Fruit fly (Drosophila melanogaster) whole organism, adult: ENCODE measurements around the gene CG31021.
A peak's percentile ranks its signal among the peaks of the same experiment; 100 is the strongest.

Source experiments
- CG11617 ChIP-seq: fragments of 200-800 bp; sonication (Bioruptor generic); optimal IDR thresholded peaks from 2 replicates; lab custom pipeline; 2017; ENCODE audit warnings: mild to moderate bottlenecking, missing biosample characterization, missing genetic modification reagents, missing genetic modification characterization
- CG12768 ChIP-seq: fragments of 200-800 bp; sonication (Bioruptor generic); optimal IDR thresholded peaks from 2 replicates; lab custom pipeline; 2017; ENCODE audit warnings: missing biosample characterization, missing genetic modification characterization, mild to moderate bottlenecking, moderate library complexity, missing genetic modification reagents
- CG14711 ChIP-seq: fragments of 200-800 bp; sonication (Bioruptor generic); optimal IDR thresholded peaks from 2 replicates; lab custom pipeline; 2018; ENCODE audit warnings: missing biosample characterization, mild to moderate bottlenecking, missing genetic modification characterization, moderate library complexity
- CG1620 ChIP-seq: fragments of 200-800 bp; sonication (Bioruptor generic); optimal IDR thresholded peaks from 2 replicates; lab custom pipeline; 2016; ENCODE audit warnings: missing biosample characterization, missing genetic modification characterization
- CG33017 ChIP-seq: fragments of 200-800 bp; sonication (Bioruptor generic); optimal IDR thresholded peaks from 2 replicates; lab custom pipeline; 2018; ENCODE audit warnings: missing biosample characterization, mild to moderate bottlenecking, missing genetic modification characterization, moderate library complexity
- CG5204 ChIP-seq: fragments of 200-800 bp; sonication (Bioruptor generic); optimal IDR thresholded peaks from 2 replicates; lab custom pipeline; 2016; ENCODE audit warnings: missing biosample characterization, missing genetic modification characterization
- CG7045 ChIP-seq: fragments of 200-800 bp; sonication (Bioruptor generic); optimal IDR thresholded peaks from 2 replicates; lab custom pipeline; 2017; ENCODE audit warnings: missing biosample characterization, mild to moderate bottlenecking, missing genetic modification characterization
- CG7101 ChIP-seq: fragments of 200-800 bp; sonication (Bioruptor generic); optimal IDR thresholded peaks from 2 replicates; lab custom pipeline; 2018; ENCODE audit warnings: missing biosample characterization, mild to moderate bottlenecking, missing genetic modification characterization, moderate library complexity
- Clk ChIP-seq: fragments of 200-800 bp; sonication (Bioruptor generic); optimal IDR thresholded peaks from 2 replicates; lab custom pipeline; 2017; ENCODE audit warnings: missing biosample characterization, missing genetic modification characterization
- Crg-1 ChIP-seq: fragments of 200-800 bp; sonication (Bioruptor generic); optimal IDR thresholded peaks from 2 replicates; lab custom pipeline; 2016; ENCODE audit warnings: missing biosample characterization, missing genetic modification characterization
- Hr96 ChIP-seq: fragments of 200-800 bp; sonication (Bioruptor generic); optimal IDR thresholded peaks from 2 replicates; lab custom pipeline; 2016; ENCODE audit warnings: missing biosample characterization, missing genetic modification characterization
- Mnt ChIP-seq: fragments of 200-800 bp; sonication (Bioruptor generic); optimal IDR thresholded peaks from 2 replicates; lab custom pipeline; 2016; ENCODE audit warnings: missing biosample characterization, mild to moderate bottlenecking, missing genetic modification characterization
- bab1 ChIP-seq: fragments of 200-800 bp; sonication (Bioruptor generic); optimal IDR thresholded peaks from 3 replicates; lab custom pipeline; 2019; ENCODE audit warnings: missing biosample characterization, mild to moderate bottlenecking, missing genetic modification characterization, moderate library complexity
- cic ChIP-seq: fragments of 200-800 bp; sonication (Bioruptor generic); optimal IDR thresholded peaks from 2 replicates; lab custom pipeline; 2017; ENCODE audit warnings: missing biosample characterization, mild to moderate bottlenecking, missing genetic modification characterization, moderate library complexity
- cnc ChIP-seq, 2 experiments: fragments of >200 bp; optimal IDR thresholded peaks; 2 replicates each; lab custom pipeline; 2017
- kay ChIP-seq: fragments of 200-800 bp; sonication (Bioruptor generic); peaks from one replicate; lab custom pipeline; 2016; ENCODE audit warnings: missing biosample characterization, missing genetic modification characterization, borderline replicate concordance
- ovo ChIP-seq: fragments of 200-800 bp; sonication (Bioruptor generic); optimal IDR thresholded peaks from 2 replicates; lab custom pipeline; 2016; ENCODE audit warnings: missing biosample characterization, missing genetic modification characterization
- pad ChIP-seq: fragments of 200-800 bp; sonication (Bioruptor generic); optimal IDR thresholded peaks from 3 replicates; lab custom pipeline; 2017; ENCODE audit warnings: missing biosample characterization, missing genetic modification characterization, mild to moderate bottlenecking, moderate library complexity, missing genetic modification reagents
- tj ChIP-seq: fragments of 200-800 bp; sonication (Bioruptor generic); optimal IDR thresholded peaks from 3 replicates; lab custom pipeline; 2017; ENCODE audit warnings: missing biosample characterization, mild to moderate bottlenecking, missing genetic modification characterization, moderate library complexity
- toe ChIP-seq: fragments of 200-800 bp; sonication (Bioruptor generic); optimal IDR thresholded peaks from 2 replicates; lab custom pipeline; 2016; ENCODE audit warnings: missing biosample characterization, missing genetic modification characterization

CG31021 gene

dm6 chr3R:30583542-30583941 is 18.5 kb upstream of the CG31021 start, which contains the start of gene Rpt6R:
Gene Rpt6R (minus strand): TSS chr3R:30583697.
- TF ChIP-seq CG12768 (GFP tag; lab: Kevin White, UChicago) (no peak), CG7045 (GFP tag; lab: Kevin White, UChicago) (no peak), ovo (GFP tag; lab: Kevin White, UChicago) (no peak), kay (GFP tag; lab: Kevin White, UChicago) (peak; percentile 51), CG14711 (tag; lab: Kevin White, UChicago) (no peak)

- no peak for TF ChIP-seq CG5204 (GFP tag; lab: Kevin White, UChicago)
- TF ChIP-seq bab1 = no peak
- peak; percentile 3 for TF ChIP-seq kay (GFP tag; lab: Kevin White, UChicago)
- no peak for TF ChIP-seq CG7045 (GFP tag; lab: Kevin White, UChicago)
- no peak for TF ChIP-seq toe (GFP tag; lab: Kevin White, UChicago)
- TF ChIP-seq CG11617 = no peak
Observed at dm6 chr3R:30587196-30587753, 14.7 kb upstream of the CG31021 start, which contains the start of gene CG9717. Gene CG9717 (minus strand): TSS chr3R:30587302.

- TF ChIP-seq Crg-1 (no peak), CG7045 (GFP tag; lab: Kevin White, UChicago) (no peak), Hr96 (GFP tag; lab: Kevin White, UChicago) (no peak), tj (no peak), bab1 (no peak), kay (GFP tag; lab: Kevin White, UChicago) (no peak), CG7101 (tag; lab: Kevin White, UChicago) (no peak), CG12768 (GFP tag; lab: Kevin White, UChicago) (no peak), CG1620 (GFP tag; lab: Kevin White, UChicago) (no peak), CG5204 (GFP tag; lab: Kevin White, UChicago) (no peak), cic (GFP tag; lab: Kevin White, UChicago) (no peak)
Observed at dm6 chr3R:30590237-30590636, 11.8 kb upstream of the CG31021 start.

- no peak for TF ChIP-seq Hr96 (GFP tag; lab: Kevin White, UChicago)
- TF ChIP-seq Clk = no peak
- no peak for TF ChIP-seq CG12768 (GFP tag; lab: Kevin White, UChicago)
- TF ChIP-seq CG1620 (GFP tag; lab: Kevin White, UChicago) = no peak
- no peak for TF ChIP-seq Mnt (GFP tag; lab: Kevin White, UChicago)
- TF ChIP-seq CG33017 = no peak
- no peak for TF ChIP-seq CG14711 (tag; lab: Kevin White, UChicago)
- TF ChIP-seq pad (GFP tag; lab: Kevin White, UChicago) = no peak
- TF ChIP-seq Crg-1 = no peak
Observed at dm6 chr3R:30590845-30591244, 11.2 kb upstream of the CG31021 start.

dm6 chr3R:30592733-30593132 is 9.3 kb upstream of the CG31021 start:
- TF ChIP-seq kay (GFP tag; lab: Kevin White, UChicago) = no peak
- no peak for TF ChIP-seq CG14711 (tag; lab: Kevin White, UChicago)
- TF ChIP-seq Clk = no peak
- no peak for TF ChIP-seq bab1
- no peak for TF ChIP-seq pad (GFP tag; lab: Kevin White, UChicago)
- TF ChIP-seq CG1620 (GFP tag; lab: Kevin White, UChicago) = no peak
- TF ChIP-seq CG7045 (GFP tag; lab: Kevin White, UChicago) = no peak
- TF ChIP-seq Hr96 (GFP tag; lab: Kevin White, UChicago) = no peak
- no peak for TF ChIP-seq tj
- TF ChIP-seq CG5204 (GFP tag; lab: Kevin White, UChicago) = no peak

dm6 chr3R:30596704-30597103 is 5.3 kb upstream of the CG31021 start, which contains the start of gene CG31019:
Gene CG31019 (plus strand): TSS chr3R:30597004.
- TF ChIP-seq cic (GFP tag; lab: Kevin White, UChicago) (no peak), Clk (no peak), CG33017 (no peak), CG14711 (tag; lab: Kevin White, UChicago) (no peak), tj (no peak), CG7101 (tag; lab: Kevin White, UChicago) (no peak), bab1 (no peak), Mnt (GFP tag; lab: Kevin White, UChicago) (no peak), kay (GFP tag; lab: Kevin White, UChicago) (no peak)

- TF ChIP-seq CG11617 (no peak), CG12768 (GFP tag; lab: Kevin White, UChicago) (no peak), ovo (GFP tag; lab: Kevin White, UChicago) (no peak), Clk (no peak), CG7045 (GFP tag; lab: Kevin White, UChicago) (no peak), tj (no peak), pad (GFP tag; lab: Kevin White, UChicago) (peak; percentile 52), cnc (optimal IDR thresholded peaks at IDR 0.05; lab: Kevin White, UChicago) (no peak), kay (GFP tag; lab: Kevin White, UChicago) (peak; percentile 64), CG7101 (tag; lab: Kevin White, UChicago) (no peak), CG5204 (GFP tag; lab: Kevin White, UChicago) (no peak), CG14711 (tag; lab: Kevin White, UChicago) (no peak), cic (GFP tag; lab: Kevin White, UChicago) (no peak), Hr96 (GFP tag; lab: Kevin White, UChicago) (no peak), toe (GFP tag; lab: Kevin White, UChicago) (no peak), CG1620 (GFP tag; lab: Kevin White, UChicago) (no peak), Mnt (GFP tag; lab: Kevin White, UChicago) (peak; percentile 49), Crg-1 (no peak)
Observed at dm6 chr3R:30599404-30599980, 2.5 kb upstream of the CG31021 start.
